Fruit fly (Drosophila melanogaster): Measurements from ENCODE around the gene CG17075.

Gene CG17075

DNA sequence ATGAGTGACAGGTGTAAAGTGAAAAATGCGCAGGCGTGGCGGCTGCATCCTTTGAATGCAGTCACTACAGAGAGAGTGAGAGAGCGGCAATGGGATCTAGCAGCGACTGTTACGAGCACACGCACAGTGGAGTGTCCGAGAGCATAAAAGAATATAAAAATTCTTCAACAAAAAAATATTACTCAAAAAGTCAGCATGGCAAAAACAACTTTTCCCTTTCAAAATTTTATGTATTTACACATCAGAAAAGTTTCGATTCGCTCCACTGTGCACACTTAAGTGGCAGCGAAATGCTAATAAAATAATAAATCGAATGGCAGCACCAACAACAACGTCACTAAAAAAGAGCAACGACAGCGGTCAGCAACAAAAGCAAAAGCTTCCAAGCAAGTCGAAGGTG is 44.0 kb downstream of the CG17075 start (continued):
- TF ChIP-seq wek (GFP tag; optimal IDR thresholded peaks at IDR 0.05) (peak; percentile 2), crol (GFP tag; IDR thresholded peaks at IDR 0.05) (peak; percentile 22; the same call in 1 of the 2 replicates), CG7745 (tag; optimal IDR thresholded peaks at IDR 0.05) (no peak), CG12104 (GFP tag; optimal IDR thresholded peaks at IDR 0.05) (peak; percentile 52), gsb-n (tag; optimal IDR thresholded peaks at IDR 0.05) (peak; percentile 89), Sry-δ (GFP tag; optimal IDR thresholded peaks at IDR 0.05) (peak; percentile 45), kah (GFP tag; optimal IDR thresholded peaks at IDR 0.05) (peak; percentile 51), CG8478 (optimal IDR thresholded peaks at IDR 0.05) (no peak), gfzf (GFP tag; optimal IDR thresholded peaks at IDR 0.05) (no peak), ems (GFP tag; optimal IDR thresholded peaks at IDR 0.05) (peak; percentile 90), ci (GFP tag; IDR thresholded peaks at IDR 0.05) (peak; percentile 97), Camta (GFP tag; optimal IDR thresholded peaks at IDR 0.05) (peak; percentile 85), Dip3 (GFP tag; optimal IDR thresholded peaks at IDR 0.05) (peak; percentile 67), ind (GFP tag; optimal IDR thresholded peaks at IDR 0.05) (peak; percentile 77), jigr1 (GFP tag; IDR thresholded peaks at IDR 0.05) (0 out of 3 replicates have a peak, but pooled peaks have one; percentile 20), CG12659 (GFP tag; optimal IDR thresholded peaks at IDR 0.05) (peak; percentile 75), E2f2 (GFP tag; IDR thresholded peaks at IDR 0.05) (peak; percentile 62; the same call in 1 of the 2 replicates), sqz (GFP tag; optimal IDR thresholded peaks at IDR 0.05) (peak; percentile 51), klu (GFP tag; IDR thresholded peaks at IDR 0.05) (peak; percentile 71), pnt (GFP tag; optimal IDR thresholded peaks at IDR 0.05) (peak; percentile 67), odd (GFP tag; optimal IDR thresholded peaks at IDR 0.05) (peak; percentile 74), Dref (GFP tag; IDR thresholded peaks at IDR 0.05) (no peak), sr (GFP tag; IDR thresholded peaks at IDR 0.05) (peak; percentile 79; the same call in 1 of the 3 replicates), Hey (tag; optimal IDR thresholded peaks at IDR 0.05) (no peak), CTCF (GFP tag; optimal IDR thresholded peaks at IDR 0.05) (peak; percentile 3), CG10565 (GFP tag; optimal IDR thresholded peaks at IDR 0.05) (peak; percentile 67), CG11247 (GFP tag; IDR thresholded peaks at IDR 0.05) (peak; percentile 77), eyg (GFP tag; optimal IDR thresholded peaks at IDR 0.05) (peak; percentile 80), kay (GFP tag; optimal IDR thresholded peaks at IDR 0.05) (peak; percentile 19), bsh (GFP tag; optimal IDR thresholded peaks at IDR 0.05) (peak; percentile 93 to 94), CG5245 (GFP tag; optimal IDR thresholded peaks at IDR 0.05) (peak; percentile 90), CG11504 (tag; optimal IDR thresholded peaks at IDR 0.05) (peak; percentile 87), CG10979 (tag; optimal IDR thresholded peaks at IDR 0.05) (peak; percentile 89), CG17568 (GFP tag; optimal IDR thresholded peaks at IDR 0.05) (peak; percentile 76), pb (GFP tag; optimal IDR thresholded peaks at IDR 0.05) (peak; percentile 69), Lim3 (GFP tag; IDR thresholded peaks at IDR 0.05) (0 out of 2 replicates have a peak, but pooled peaks have one; percentile 16), dysf (GFP tag; IDR thresholded peaks at IDR 0.05) (peak; percentile 86), CG6765 (GFP tag; optimal IDR thresholded peaks at IDR 0.05) (peak; percentile 4), CG2712 (tag; optimal IDR thresholded peaks at IDR 0.05) (peak; percentile 93), fd3F (GFP tag; optimal IDR thresholded peaks at IDR 0.05) (peak; percentile 21), gce (GFP tag; IDR thresholded peaks at IDR 0.05) (peak; percentile 88), abd-A (tag; optimal IDR thresholded peaks at IDR 0.05) (no peak), Doc3 (GFP tag; IDR thresholded peaks at IDR 0.05; ENCODE audit: partially characterized antibody) (no peak), tll (GFP tag; optimal IDR thresholded peaks at IDR 0.05) (peak in 1 of 2 experiments; percentile 42), CG8388 (GFP tag; optimal IDR thresholded peaks at IDR 0.05) (peak; percentile 90), insv (GFP tag; optimal IDR thresholded peaks at IDR 0.05) (peak in 1 of 2 experiments; percentile 70), nau (GFP tag; optimal IDR thresholded peaks at IDR 0.05) (peak; percentile 76), trh (GFP tag; optimal IDR thresholded peaks at IDR 0.05) (peak; percentile 68), tin (GFP tag; optimal IDR thresholded peaks at IDR 0.05) (peak; percentile 90), CG34422 (GFP tag; IDR thresholded peaks at IDR 0.05) (peak; percentile 90), CG5180 (GFP tag; optimal IDR thresholded peaks at IDR 0.05) (peak; percentile 15)
